Fruit fly (Drosophila melanogaster) whole organism, adult: ENCODE data around the gene Kap-alpha3.
A peak's percentile ranks its signal among the peaks of the same experiment; 100 is the strongest.

Source experiments
- CG11617 ChIP-seq: fragments of 200-800 bp; sonication (Bioruptor generic); optimal IDR thresholded peaks from 2 replicates; lab custom pipeline; 2017; ENCODE audit warnings: mild to moderate bottlenecking, missing biosample characterization, missing genetic modification reagents, missing genetic modification characterization
- CG12768 ChIP-seq: fragments of 200-800 bp; sonication (Bioruptor generic); optimal IDR thresholded peaks from 2 replicates; lab custom pipeline; 2017; ENCODE audit warnings: missing biosample characterization, missing genetic modification characterization, mild to moderate bottlenecking, moderate library complexity, missing genetic modification reagents
- CG14711 ChIP-seq: fragments of 200-800 bp; sonication (Bioruptor generic); optimal IDR thresholded peaks from 2 replicates; lab custom pipeline; 2018; ENCODE audit warnings: missing biosample characterization, mild to moderate bottlenecking, missing genetic modification characterization, moderate library complexity
- CG1620 ChIP-seq: fragments of 200-800 bp; sonication (Bioruptor generic); optimal IDR thresholded peaks from 2 replicates; lab custom pipeline; 2016; ENCODE audit warnings: missing biosample characterization, missing genetic modification characterization
- CG33017 ChIP-seq: fragments of 200-800 bp; sonication (Bioruptor generic); optimal IDR thresholded peaks from 2 replicates; lab custom pipeline; 2018; ENCODE audit warnings: missing biosample characterization, mild to moderate bottlenecking, missing genetic modification characterization, moderate library complexity
- CG5204 ChIP-seq: fragments of 200-800 bp; sonication (Bioruptor generic); optimal IDR thresholded peaks from 2 replicates; lab custom pipeline; 2016; ENCODE audit warnings: missing biosample characterization, missing genetic modification characterization
- CG7045 ChIP-seq: fragments of 200-800 bp; sonication (Bioruptor generic); optimal IDR thresholded peaks from 2 replicates; lab custom pipeline; 2017; ENCODE audit warnings: missing biosample characterization, mild to moderate bottlenecking, missing genetic modification characterization
- CG7101 ChIP-seq: fragments of 200-800 bp; sonication (Bioruptor generic); optimal IDR thresholded peaks from 2 replicates; lab custom pipeline; 2018; ENCODE audit warnings: missing biosample characterization, mild to moderate bottlenecking, missing genetic modification characterization, moderate library complexity
- Clk ChIP-seq: fragments of 200-800 bp; sonication (Bioruptor generic); optimal IDR thresholded peaks from 2 replicates; lab custom pipeline; 2017; ENCODE audit warnings: missing biosample characterization, missing genetic modification characterization
- Crg-1 ChIP-seq: fragments of 200-800 bp; sonication (Bioruptor generic); optimal IDR thresholded peaks from 2 replicates; lab custom pipeline; 2016; ENCODE audit warnings: missing biosample characterization, missing genetic modification characterization
- Hr96 ChIP-seq: fragments of 200-800 bp; sonication (Bioruptor generic); optimal IDR thresholded peaks from 2 replicates; lab custom pipeline; 2016; ENCODE audit warnings: missing biosample characterization, missing genetic modification characterization
- Mnt ChIP-seq: fragments of 200-800 bp; sonication (Bioruptor generic); optimal IDR thresholded peaks from 2 replicates; lab custom pipeline; 2016; ENCODE audit warnings: missing biosample characterization, mild to moderate bottlenecking, missing genetic modification characterization
- bab1 ChIP-seq: fragments of 200-800 bp; sonication (Bioruptor generic); optimal IDR thresholded peaks from 3 replicates; lab custom pipeline; 2019; ENCODE audit warnings: missing biosample characterization, mild to moderate bottlenecking, missing genetic modification characterization, moderate library complexity
- cic ChIP-seq: fragments of 200-800 bp; sonication (Bioruptor generic); optimal IDR thresholded peaks from 2 replicates; lab custom pipeline; 2017; ENCODE audit warnings: missing biosample characterization, mild to moderate bottlenecking, missing genetic modification characterization, moderate library complexity
- cnc ChIP-seq, 2 experiments: fragments of >200 bp; optimal IDR thresholded peaks; 2 replicates each; lab custom pipeline; 2017
- kay ChIP-seq: fragments of 200-800 bp; sonication (Bioruptor generic); peaks from one replicate; lab custom pipeline; 2016; ENCODE audit warnings: missing biosample characterization, missing genetic modification characterization, borderline replicate concordance
- ovo ChIP-seq: fragments of 200-800 bp; sonication (Bioruptor generic); optimal IDR thresholded peaks from 2 replicates; lab custom pipeline; 2016; ENCODE audit warnings: missing biosample characterization, missing genetic modification characterization
- pad ChIP-seq: fragments of 200-800 bp; sonication (Bioruptor generic); optimal IDR thresholded peaks from 3 replicates; lab custom pipeline; 2017; ENCODE audit warnings: missing biosample characterization, missing genetic modification characterization, mild to moderate bottlenecking, moderate library complexity, missing genetic modification reagents
- tj ChIP-seq: fragments of 200-800 bp; sonication (Bioruptor generic); optimal IDR thresholded peaks from 3 replicates; lab custom pipeline; 2017; ENCODE audit warnings: missing biosample characterization, mild to moderate bottlenecking, missing genetic modification characterization, moderate library complexity
- toe ChIP-seq: fragments of 200-800 bp; sonication (Bioruptor generic); optimal IDR thresholded peaks from 2 replicates; lab custom pipeline; 2016; ENCODE audit warnings: missing biosample characterization, missing genetic modification characterization

The Kap-alpha3 gene

dm6 chr3R:9573812-9574587, 3.5 kb downstream of the Kap-alpha3 start, which contains the start of gene CG9399:
Gene CG9399, minus strand, starts transcription at chr3R:9574211.
- TF ChIP-seq tj (peak; percentile 95), cic (peak; percentile 78), CG7101 (tag; lab: Kevin White, UChicago) (peak; percentile 99), CG14711 (tag; lab: Kevin White, UChicago) (peak; percentile 97), bab1 (peak; percentile 97), Hr96 (GFP tag; lab: Kevin White, UChicago) (peak; percentile 93), kay (GFP tag; lab: Kevin White, UChicago) (no peak), CG33017 (tag; lab: Kevin White, UChicago) (peak; percentile 98), CG5204 (GFP tag; lab: Kevin White, UChicago) (peak; percentile 98), pad (GFP tag; lab: Kevin White, UChicago) (peak; percentile 92), Mnt (GFP tag; lab: Kevin White, UChicago) (peak; percentile 96), CG11617 (GFP tag; lab: Kevin White, UChicago) (peak; percentile 99), CG1620 (GFP tag; lab: Kevin White, UChicago) (peak; percentile 99), toe (GFP tag; lab: Kevin White, UChicago) (peak; percentile 97), cnc (optimal IDR thresholded peaks at IDR 0.05; lab: Kevin White, UChicago) (no peak), CG7045 (GFP tag; lab: Kevin White, UChicago) (peak; percentile 98), ovo (GFP tag; lab: Kevin White, UChicago) (peak; percentile 93), Crg-1 (peak; percentile 98), CG12768 (GFP tag; lab: Kevin White, UChicago) (peak; percentile 98), Clk (GFP tag; lab: Kevin White, UChicago) (peak; percentile 97)

- TF ChIP-seq kay (GFP tag; lab: Kevin White, UChicago) = no peak
- peak; percentile 89 for TF ChIP-seq cic
Observed at dm6 chr3R:9572929-9573811, 4.4 kb downstream of the Kap-alpha3 start.

dm6 chr3R:9571523-9571922, 6.0 kb downstream of the Kap-alpha3 start, which contains the start of gene CG9396:
Gene CG9396, minus strand, starts transcription at chr3R:9571623.
- TF ChIP-seq CG5204 (GFP tag; lab: Kevin White, UChicago) (no peak), Mnt (GFP tag; lab: Kevin White, UChicago) (peak; percentile 1), tj (no peak), CG7045 (GFP tag; lab: Kevin White, UChicago) (no peak), cnc (optimal IDR thresholded peaks at IDR 0.05; lab: Kevin White, UChicago) (no peak), CG7101 (tag; lab: Kevin White, UChicago) (peak; percentile 10), cic (peak; percentile 85)

- TF ChIP-seq Mnt (GFP tag; lab: Kevin White, UChicago) (peak; percentile 30), CG11617 (GFP tag; lab: Kevin White, UChicago) (no peak), Clk (GFP tag; lab: Kevin White, UChicago) (no peak), ovo (GFP tag; lab: Kevin White, UChicago) (no peak), tj (no peak), CG12768 (GFP tag; lab: Kevin White, UChicago) (peak; percentile 13), bab1 (no peak), pad (GFP tag; lab: Kevin White, UChicago) (no peak), CG33017 (tag; lab: Kevin White, UChicago) (peak; percentile 10), CG5204 (GFP tag; lab: Kevin White, UChicago) (no peak), Hr96 (GFP tag; lab: Kevin White, UChicago) (no peak), cic (peak; percentile 94), CG1620 (GFP tag; lab: Kevin White, UChicago) (no peak), cnc (optimal IDR thresholded peaks at IDR 0.05; lab: Kevin White, UChicago) (peak in 1 of 2 experiments; percentile 78), CG7045 (GFP tag; lab: Kevin White, UChicago) (no peak), toe (GFP tag; lab: Kevin White, UChicago) (no peak), kay (GFP tag; lab: Kevin White, UChicago) (no peak), CG14711 (tag; lab: Kevin White, UChicago) (no peak), CG7101 (tag; lab: Kevin White, UChicago) (no peak), Crg-1 (no peak)
Observed at dm6 chr3R:9570657-9571056, 6.9 kb downstream of the Kap-alpha3 start.

- TF ChIP-seq CG1620 (GFP tag; lab: Kevin White, UChicago) (no peak), CG5204 (GFP tag; lab: Kevin White, UChicago) (no peak), Mnt (GFP tag; lab: Kevin White, UChicago) (no peak), tj (no peak), CG7045 (GFP tag; lab: Kevin White, UChicago) (no peak), Clk (GFP tag; lab: Kevin White, UChicago) (no peak), CG11617 (GFP tag; lab: Kevin White, UChicago) (no peak)
Observed at dm6 chr3R:9570114-9570513, 7.4 kb downstream of the Kap-alpha3 start, which contains the start of gene CG16790. Gene CG16790, minus strand, starts transcription at chr3R:9570214.
